Worm (Caenorhabditis elegans) whole organism, young adult: ENCODE results near the gene K08D10.11.

Experiments
- B0019.2 ChIP-seq: fragments of 200-800 bp; sonication (Bioruptor generic); conservative IDR thresholded peaks from 2 replicates; pipeline ENCODE4 v1.3.6; 2022; ENCODE audit warnings: missing genetic modification reagents, missing genetic modification characterization, missing compliant biosample characterization
- F23B12.7 ChIP-seq: sonication (generic microtip); optimal IDR thresholded peaks from 2 replicates; lab custom pipeline; 2017; ENCODE audit warnings: missing genetic modification characterization, mild to moderate bottlenecking, missing compliant biosample characterization, antibody characterized with exemption, moderate library complexity; ENCODE audit not compliant: insufficient read depth
- F49E8.2 ChIP-seq: sonication (generic microtip); optimal IDR thresholded peaks from 3 replicates; lab custom pipeline; 2017; ENCODE audit warnings: missing genetic modification characterization, mild to moderate bottlenecking, missing compliant biosample characterization, antibody characterized with exemption, moderate library complexity; ENCODE audit not compliant: insufficient read depth
- F57A8.1 ChIP-seq: fragments of 200-800 bp; sonication (Bioruptor generic); optimal IDR thresholded peaks from 2 replicates; lab custom pipeline; 2018; ENCODE audit warnings: mild to moderate bottlenecking, missing genetic modification characterization, moderate library complexity, missing compliant biosample characterization
- K11D2.4 ChIP-seq: fragments of 200-800 bp; sonication (Bioruptor generic); IDR thresholded peaks from 2 replicates; pipeline ENCODE4 v1.3.6; 2022; ENCODE audit warnings: missing genetic modification reagents, missing genetic modification characterization, missing compliant biosample characterization
- T07F8.4 ChIP-seq: sonication (generic microtip); optimal IDR thresholded peaks from 2 replicates; lab custom pipeline; 2016; ENCODE audit warnings: mild to moderate bottlenecking, missing genetic modification characterization, moderate library complexity, missing compliant biosample characterization
- Y95B8A.8 ChIP-seq: fragments of 200-800 bp; sonication (Bioruptor generic); IDR thresholded peaks from 2 replicates; pipeline ENCODE4 v1.3.6; 2022; ENCODE audit warnings: missing genetic modification reagents, missing genetic modification characterization, missing compliant biosample characterization
- atf-7 ChIP-seq: sonication (generic microtip); optimal IDR thresholded peaks from 2 replicates; lab custom pipeline; 2017; ENCODE audit warnings: mild to moderate bottlenecking, missing genetic modification characterization, missing compliant biosample characterization
- attf-3 ChIP-seq: fragments of 200-800 bp; sonication (Bioruptor generic); conservative IDR thresholded peaks from 2 replicates; pipeline ENCODE4 v1.3.6; 2022; ENCODE audit warnings: missing genetic modification reagents, missing genetic modification characterization, missing compliant biosample characterization
- ccch-3 ChIP-seq: fragments of 200-800 bp; sonication (Bioruptor generic); optimal IDR thresholded peaks from 2 replicates; lab custom pipeline; 2018; ENCODE audit warnings: mild to moderate bottlenecking, missing genetic modification characterization, missing compliant biosample characterization
- cebp-1 ChIP-seq, 2 experiments: fragments of 200-800 bp in 1 of 2; sonication (Bioruptor generic) in 1 of 2; sonication (generic microtip) in 1 of 2; IDR thresholded peaks in 1 of 2; optimal IDR thresholded peaks in 1 of 2; 2 replicates each; pipeline versions ENCODE4 v1.3.6 to Lab custom; 2017 to 2022; ENCODE audit warnings: missing compliant biosample characterization in 2 of 2, missing genetic modification characterization in 2 of 2, mild to moderate bottlenecking in 1 of 2, missing genetic modification reagents in 1 of 2, moderate library complexity in 1 of 2
- ceh-27 ChIP-seq: fragments of 200-800 bp; sonication (Bioruptor generic); optimal IDR thresholded peaks from 2 replicates; lab custom pipeline; 2018; ENCODE audit warnings: mild to moderate bottlenecking, missing genetic modification characterization, moderate library complexity, missing compliant biosample characterization
- die-1 ChIP-seq: sonication (generic microtip); optimal IDR thresholded peaks from 2 replicates; lab custom pipeline; 2016; ENCODE audit warnings: missing genotype, mild to moderate bottlenecking, missing genetic modification characterization, missing compliant biosample characterization
- dox-1 ChIP-seq: fragments of 200-800 bp; sonication (Bioruptor generic); IDR thresholded peaks from 2 replicates; pipeline ENCODE4 v1.3.6; 2022; ENCODE audit warnings: missing genetic modification reagents, missing genetic modification characterization, missing compliant biosample characterization
- hmg-20 ChIP-seq: fragments of 200-800 bp; sonication (Bioruptor generic); IDR thresholded peaks from 2 replicates; pipeline ENCODE4 v1.3.6; 2022; ENCODE audit warnings: missing genetic modification reagents, missing genetic modification characterization, missing compliant biosample characterization
- lin-35 ChIP-seq, 3 experiments: fragments of 150-350 bp in 2 of 3; sonication (generic microtip) in 1 of 3; optimal IDR thresholded peaks; 2 replicates each; lab custom pipeline; 2014 to 2018; ENCODE audit warnings: missing biosample characterization in 3 of 3, missing genetic modification characterization in 3 of 3, missing genetic modification reagents in 3 of 3
- lin-54 ChIP-seq: fragments of 200-800 bp; sonication (Bioruptor generic); optimal IDR thresholded peaks from 2 replicates; lab custom pipeline; 2018; ENCODE audit warnings: mild to moderate bottlenecking, missing genetic modification characterization, missing compliant biosample characterization
- madf-8 ChIP-seq: fragments of 200-800 bp; sonication (Bioruptor generic); conservative IDR thresholded peaks from 2 replicates; pipeline ENCODE4 v1.3.6; 2022; ENCODE audit warnings: missing genetic modification reagents, missing genetic modification characterization, missing compliant biosample characterization
- mel-28 ChIP-seq: sonication (generic microtip); optimal IDR thresholded peaks from 2 replicates; lab custom pipeline; 2016; ENCODE audit warnings: borderline replicate concordance, mild to moderate bottlenecking, missing genetic modification characterization, missing compliant biosample characterization
- nfya-2 ChIP-seq: fragments of 200-800 bp; sonication (Bioruptor generic); IDR thresholded peaks from 2 replicates; pipeline ENCODE4 v1.3.6; 2022; ENCODE audit warnings: missing genetic modification reagents, missing genetic modification characterization, missing compliant biosample characterization
- nhr-120 ChIP-seq: fragments of 200-800 bp; sonication (Bioruptor generic); IDR thresholded peaks from 2 replicates; pipeline ENCODE4 v1.3.6; 2022; ENCODE audit warnings: missing genetic modification characterization, missing compliant biosample characterization
- nhr-27 ChIP-seq: fragments of 200-800 bp; sonication (Bioruptor generic); optimal IDR thresholded peaks from 2 replicates; lab custom pipeline; 2018; ENCODE audit warnings: mild to moderate bottlenecking, missing genetic modification characterization, moderate library complexity, missing compliant biosample characterization
- nhr-80 ChIP-seq: sonication (generic microtip); optimal IDR thresholded peaks from 2 replicates; lab custom pipeline; 2016; ENCODE audit warnings: missing genetic modification characterization, missing compliant biosample characterization
- pha-4 ChIP-seq: fragments of 150-350 bp; sonication (generic microtip); optimal IDR thresholded peaks from 2 replicates; lab custom pipeline; 2014; ENCODE audit warnings: missing biosample characterization, missing genetic modification reagents, missing genetic modification characterization
- sdz-38 ChIP-seq: sonication (generic microtip); optimal IDR thresholded peaks from 2 replicates; lab custom pipeline; 2016; ENCODE audit warnings: missing genotype, missing genetic modification characterization, missing compliant biosample characterization
- snpc-4 ChIP-seq, 5 experiments: fragments of 150-350 bp in 1 of 5; sonication (generic microtip) in 4 of 5; optimal IDR thresholded peaks; 2 replicates each; lab custom pipeline; 2014 to 2018; ENCODE audit warnings: missing genetic modification characterization in 5 of 5, missing biosample characterization in 3 of 5, antibody characterized with exemption in 2 of 5, mild to moderate bottlenecking in 2 of 5, missing compliant biosample characterization in 2 of 5, missing genotype in 2 of 5, moderate library complexity in 2 of 5, missing genetic modification reagents in 1 of 5
- zfh-2 ChIP-seq: fragments of 200-800 bp; sonication (Bioruptor generic); conservative IDR thresholded peaks from 2 replicates; pipeline ENCODE4 v1.3.6; 2022; ENCODE audit warnings: missing genetic modification reagents, missing genetic modification characterization, missing compliant biosample characterization
- zim-3 ChIP-seq: sonication (generic microtip); optimal IDR thresholded peaks from 2 replicates; lab custom pipeline; 2017; ENCODE audit warnings: mild to moderate bottlenecking, missing genetic modification characterization, moderate library complexity, missing compliant biosample characterization

Gene K08D10.11

DNA sequence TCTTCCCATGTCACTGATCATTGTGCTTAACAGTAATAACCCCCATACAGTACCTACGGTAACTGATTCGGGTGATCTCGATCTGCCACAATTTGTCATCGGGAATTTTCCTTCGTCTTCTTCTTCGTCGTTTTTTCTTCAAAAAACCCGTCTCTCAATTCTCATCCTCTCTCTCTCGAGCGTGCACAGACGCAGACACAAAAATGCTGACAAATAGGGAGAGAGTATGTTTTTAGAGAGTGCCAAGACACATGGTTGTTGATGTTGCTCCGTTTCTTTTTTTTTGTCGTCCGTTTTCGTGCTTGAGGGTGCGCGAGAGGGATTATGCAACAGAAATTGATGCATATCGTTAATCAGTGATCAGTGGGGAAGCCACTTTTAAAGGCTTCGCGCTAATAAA lies 29.4 kb upstream of the K08D10.11 start (continued):
- TF ChIP-seq snpc-4 (GFP tag; optimal IDR thresholded peaks at IDR 0.05; lab: Kevin White, UChicago): no peak
- TF ChIP-seq snpc-4 (tag; optimal IDR thresholded peaks at IDR 0.05; lab: Kevin White, UChicago): no peak
- no peak for TF ChIP-seq die-1 (tag; lab: Kevin White, UChicago)
- no peak for TF ChIP-seq sdz-38 (tag; lab: Kevin White, UChicago)
- no peak for TF ChIP-seq madf-8 (GFP tag; lab: Robert Waterston, UW)
- TF ChIP-seq K11D2.4 (GFP tag; lab: Robert Waterston, UW): peak; percentile 35; the same call in 1 of the 2 replicates

DNA sequence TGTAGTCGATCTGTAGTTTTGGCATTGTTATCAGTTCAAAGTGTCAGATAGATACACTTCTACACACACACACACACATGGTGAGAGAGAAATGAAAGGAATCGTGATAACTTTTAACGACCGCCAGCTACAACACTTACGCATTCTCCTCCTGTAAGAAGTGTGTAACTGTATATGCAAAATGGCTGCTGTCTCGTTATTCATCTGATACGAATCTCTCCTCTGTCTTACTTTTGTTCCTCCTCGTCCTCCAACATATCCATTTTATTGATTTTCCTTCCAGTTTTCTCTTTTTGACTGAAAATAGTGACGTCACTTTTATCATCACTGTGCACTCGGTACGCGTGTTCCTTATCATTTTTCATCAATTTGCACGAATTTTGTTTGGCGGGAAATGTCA lies 26.7 kb upstream of the K08D10.11 start:
- TF ChIP-seq nhr-27 (tag; lab: Kevin White, UChicago) (no peak), atf-7 (peak; percentile 95), nhr-80 (tag; lab: Kevin White, UChicago) (peak; percentile 54)

- TF ChIP-seq zfh-2 (GFP tag; lab: Robert Waterston, UW) (peak; percentile 90), cebp-1 (GFP tag; IDR thresholded peaks at IDR 0.05; lab: Robert Waterston, UW) (no peak), cebp-1 (tag; optimal IDR thresholded peaks at IDR 0.05; lab: Kevin White, UChicago) (no peak)
Observed at ce11 chrIV:4210868-4211267, 24.9 kb upstream of the K08D10.11 start.

ce11 chrIV:4209084-4209483 lies 23.1 kb upstream of the K08D10.11 start:
- no peak for TF ChIP-seq B0019.2 (GFP tag; lab: Robert Waterston, UW)
- no peak for TF ChIP-seq snpc-4 (GFP tag; optimal IDR thresholded peaks at IDR 0.05; lab: Kevin White, UChicago)
- TF ChIP-seq snpc-4 (tag; optimal IDR thresholded peaks at IDR 0.05; lab: Kevin White, UChicago): no peak
- TF ChIP-seq pha-4 (tag; lab: Kevin White, UChicago): peak; percentile 45
- no peak for TF ChIP-seq Y95B8A.8 (GFP tag; lab: Robert Waterston, UW)

DNA sequence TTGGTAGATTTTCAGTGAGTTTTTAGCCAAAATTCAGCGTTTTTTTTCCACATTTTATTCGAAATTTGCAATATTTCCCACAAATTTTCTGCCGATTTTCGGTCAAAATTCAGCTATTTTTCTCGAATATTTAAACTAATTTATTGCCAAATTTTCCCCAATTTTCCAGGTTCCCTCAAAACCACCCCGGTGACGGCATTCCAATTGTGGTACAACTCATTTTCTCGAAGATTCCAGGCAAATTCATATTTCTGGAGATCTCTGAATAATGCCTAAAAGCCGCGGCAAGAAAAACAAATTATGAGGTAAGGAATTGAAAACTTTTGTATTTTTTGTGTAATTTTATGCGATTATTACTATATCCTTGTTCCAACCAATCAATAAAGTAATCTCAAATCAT lies 21.1 kb upstream of the K08D10.11 start, which contains the start of gene osgn-1:
osgn-1 (plus strand) TSS at position 301 of the 400 bp plus-strand sequence.
- no peak for TF ChIP-seq F23B12.7 (tag; lab: Kevin White, UChicago)
- TF ChIP-seq nhr-120 (GFP tag; lab: Robert Waterston, UW): no peak
- TF ChIP-seq F49E8.2 (tag; lab: Kevin White, UChicago): no peak
- TF ChIP-seq mel-28 (tag; lab: Kevin White, UChicago): no peak
- no peak for TF ChIP-seq ccch-3
- TF ChIP-seq lin-35 (GFP tag; optimal IDR thresholded peaks at IDR 0.05; lab: Kevin White, UChicago): no peak
- no peak for TF ChIP-seq T07F8.4 (tag; lab: Kevin White, UChicago)
- no peak for TF ChIP-seq ceh-27 (GFP tag; lab: Kevin White, UChicago)
- no peak for TF ChIP-seq lin-54 (GFP tag; lab: Kevin White, UChicago)
- no peak for TF ChIP-seq nfya-2 (GFP tag; lab: Robert Waterston, UW)
- no peak for TF ChIP-seq attf-3 (GFP tag; lab: Robert Waterston, UW)
- no peak for TF ChIP-seq nhr-27 (tag; lab: Kevin White, UChicago)
- TF ChIP-seq dox-1 (GFP tag; lab: Robert Waterston, UW): no peak
- TF ChIP-seq zim-3: no peak
- TF ChIP-seq cebp-1 (GFP tag; IDR thresholded peaks at IDR 0.05; lab: Robert Waterston, UW): no peak
- no peak for TF ChIP-seq cebp-1 (tag; optimal IDR thresholded peaks at IDR 0.05; lab: Kevin White, UChicago)
- TF ChIP-seq madf-8 (GFP tag; lab: Robert Waterston, UW): no peak
- TF ChIP-seq, all 124 proteins: peak for 0

DNA sequence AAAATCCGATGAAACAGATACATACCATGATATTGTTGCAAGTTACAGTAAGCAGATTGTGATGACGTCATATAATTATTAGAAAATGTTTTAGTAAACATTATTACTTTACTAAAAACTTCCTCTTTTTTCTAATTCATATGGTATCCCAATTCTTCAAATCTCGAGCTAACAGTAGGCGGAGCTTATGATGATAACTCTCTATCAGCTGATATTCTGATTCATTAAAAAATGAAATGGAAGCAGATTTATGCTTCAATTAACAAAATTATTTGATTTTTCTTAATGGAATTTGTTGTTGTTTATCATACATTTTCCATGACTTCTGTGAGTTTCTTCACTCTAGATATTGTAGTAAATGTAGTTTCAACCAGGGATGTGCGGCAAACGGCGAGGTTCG lies 18.3 kb upstream of the K08D10.11 start, which contains the start of gene pax-2:
pax-2 (minus strand) TSS at position 101 of the 400 bp plus-strand sequence.
- TF ChIP-seq hmg-20 (GFP tag; lab: Robert Waterston, UW) (no peak), F57A8.1 (no peak), ceh-27 (GFP tag; lab: Kevin White, UChicago) (no peak)
